Worm (Caenorhabditis elegans): Measurements from ENCODE around the gene F08D12.7.

ce11 chrII:2736938-2737337, 32.0 kb downstream of the F08D12.7 start:
- TF ChIP-seq zfp-3 (GFP tag; conservative IDR thresholded peaks at IDR 0.05): no peak
- TF ChIP-seq unc-39 (tag; optimal IDR thresholded peaks at IDR 0.05): no peak

Measured in whole organism, L4 larva.